Fruit fly (Drosophila melanogaster): ENCODE measurements around the gene CG32277.

dm6 chr3L:3224740-3225719 is 19.8 kb upstream of the CG32277 start, which contains the start of gene Larp4B:
- TF ChIP-seq Crg-1 (GFP tag; optimal IDR thresholded peaks at IDR 0.05) (no peak), cic (GFP tag; optimal IDR thresholded peaks at IDR 0.05) (no peak), Clk (GFP tag; optimal IDR thresholded peaks at IDR 0.05) (no peak), kay (GFP tag; ENCODE audit: borderline replicate concordance) (no peak), toe (GFP tag; optimal IDR thresholded peaks at IDR 0.05) (no peak), cnc (optimal IDR thresholded peaks at IDR 0.05) (peak in 1 of 2 experiments; percentile 0), CG11617 (GFP tag; optimal IDR thresholded peaks at IDR 0.05) (peak; percentile 10), CG5204 (GFP tag; optimal IDR thresholded peaks at IDR 0.05) (no peak)

All from whole organism, adult.